Worm (Caenorhabditis elegans) whole organism, L3 larva: ENCODE measurements around the gene rev-3.

ENCODE experiments used
- ama-1 ChIP-seq: fragments of 150-350 bp; optimal IDR thresholded peaks from 2 replicates; lab custom pipeline; 2018
- elt-1 ChIP-seq: fragments of 150-350 bp; optimal IDR thresholded peaks from 2 replicates; lab custom pipeline; 2014; ENCODE audit warnings: missing biosample characterization, missing genetic modification characterization
- mdl-1 ChIP-seq: fragments of 150-350 bp; optimal IDR thresholded peaks from 2 replicates; lab custom pipeline; 2014; ENCODE audit warnings: missing biosample characterization, missing genetic modification characterization
- zag-1 ChIP-seq: fragments of 150-350 bp; optimal IDR thresholded peaks from 2 replicates; lab custom pipeline; 2014; ENCODE audit warnings: missing biosample characterization, missing genetic modification characterization

DNA sequence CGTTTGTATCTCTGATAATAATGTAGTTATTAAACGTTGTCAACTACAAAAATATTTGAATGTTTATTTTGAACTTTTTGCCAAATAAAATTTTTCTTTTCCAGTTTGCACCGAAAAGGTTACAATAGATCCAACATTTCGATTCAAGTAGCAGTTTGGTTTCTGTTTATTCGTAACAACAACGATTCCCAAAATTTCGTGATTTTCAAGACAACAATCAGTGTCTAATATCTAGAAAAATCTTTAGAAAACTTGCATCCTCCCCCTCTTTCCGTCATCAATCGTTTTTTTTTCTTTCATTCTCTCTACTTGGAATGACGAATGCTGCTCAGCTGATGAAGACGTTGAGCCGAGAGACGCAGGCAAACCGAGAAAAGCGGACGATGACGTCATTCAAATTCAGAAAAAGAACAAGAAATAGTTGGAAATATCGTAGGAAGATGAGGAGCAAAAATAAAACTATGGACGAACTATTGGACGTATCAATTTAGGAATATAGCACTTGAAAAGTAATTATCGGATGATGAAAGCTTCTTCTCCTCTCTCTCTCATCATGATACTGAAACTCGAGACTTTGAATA is 31.8 kb downstream of the rev-3 start:
- TF ChIP-seq ama-1 (lab: Kevin White, UChicago): peak; percentile 71
- TF ChIP-seq zag-1 (tag; lab: Kevin White, UChicago): no peak
- TF ChIP-seq elt-1 (tag; lab: Kevin White, UChicago): peak; percentile 33
- no peak for TF ChIP-seq mdl-1 (tag; lab: Kevin White, UChicago)
